Worm (Caenorhabditis elegans): ENCODE measurements around the gene pgp-7.

The pgp-7 gene

DNA sequence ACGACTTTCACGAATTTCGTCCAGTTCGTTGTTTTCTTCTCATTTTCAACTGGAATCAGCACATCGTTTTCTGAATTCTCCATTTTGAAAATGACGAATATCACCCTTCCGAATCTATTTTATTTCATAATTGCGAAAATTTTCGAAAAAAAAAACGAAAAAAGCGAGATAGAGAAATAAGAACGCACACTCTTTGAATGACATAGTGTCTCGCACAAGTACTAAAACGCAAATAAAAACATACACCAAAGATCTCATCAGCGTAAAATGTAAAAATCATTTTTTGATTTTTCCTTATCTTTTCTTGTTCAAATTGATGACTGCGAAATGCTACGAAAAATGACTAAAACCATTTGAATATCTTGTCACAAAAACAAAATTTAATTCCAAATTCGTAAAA lies 5.7 kb downstream of the pgp-7 start, which contains the start of gene pgp-8:
TSS of gene pgp-8 (minus strand) at position 101 of the 400 bp plus-strand sequence.
- no peak for TF ChIP-seq snpc-4 (tag; optimal IDR thresholded peaks at IDR 0.05)
- TF ChIP-seq R02D3.7 (tag; optimal IDR thresholded peaks at IDR 0.05): no peak
- TF ChIP-seq ztf-4 (tag; optimal IDR thresholded peaks at IDR 0.05): no peak
- TF ChIP-seq lsy-12 (tag; optimal IDR thresholded peaks at IDR 0.05): no peak
- TF ChIP-seq unc-62 (GFP tag; optimal IDR thresholded peaks at IDR 0.05): no peak

ce11 chrX:10862582-10862981 lies 7.5 kb downstream of the pgp-7 start:
- TF ChIP-seq nhr-28 (tag; optimal IDR thresholded peaks at IDR 0.05): no peak
- no peak for TF ChIP-seq fkh-2 (tag; optimal IDR thresholded peaks at IDR 0.05)

DNA sequence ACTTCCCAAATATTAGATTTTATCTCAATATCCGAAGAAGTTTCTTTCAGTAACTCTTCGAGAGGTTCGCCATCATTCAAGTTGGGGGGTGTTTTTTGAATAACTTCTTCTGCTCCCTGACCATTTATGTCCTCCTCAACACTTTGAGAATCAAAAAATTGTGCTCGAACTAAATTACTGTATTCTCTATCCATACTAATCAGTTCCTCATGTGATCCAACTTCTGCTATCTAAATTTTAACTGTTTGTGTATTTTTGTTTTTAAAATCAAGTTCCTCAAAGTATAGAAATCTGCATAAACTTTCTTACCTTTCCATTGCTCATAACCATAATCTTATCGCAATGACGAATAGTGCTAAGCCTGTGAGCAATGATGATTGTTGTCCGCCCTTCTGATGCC lies 8.4 kb downstream of the pgp-7 start:
- TF ChIP-seq lin-15B (tag; optimal IDR thresholded peaks at IDR 0.05): no peak
- TF ChIP-seq tbx-2 (tag; optimal IDR thresholded peaks at IDR 0.05): no peak
- TF ChIP-seq eor-1 (tag; optimal IDR thresholded peaks at IDR 0.05): no peak
- no peak for TF ChIP-seq nhr-28 (tag; optimal IDR thresholded peaks at IDR 0.05)
- no peak for TF ChIP-seq ZK546.5 (tag; optimal IDR thresholded peaks at IDR 0.05)
- no peak for TF ChIP-seq fkh-2 (tag; optimal IDR thresholded peaks at IDR 0.05)
- TF ChIP-seq lin-39 (tag; optimal IDR thresholded peaks at IDR 0.05): no peak
- no peak for TF ChIP-seq nhr-11 (tag; optimal IDR thresholded peaks at IDR 0.05)

DNA sequence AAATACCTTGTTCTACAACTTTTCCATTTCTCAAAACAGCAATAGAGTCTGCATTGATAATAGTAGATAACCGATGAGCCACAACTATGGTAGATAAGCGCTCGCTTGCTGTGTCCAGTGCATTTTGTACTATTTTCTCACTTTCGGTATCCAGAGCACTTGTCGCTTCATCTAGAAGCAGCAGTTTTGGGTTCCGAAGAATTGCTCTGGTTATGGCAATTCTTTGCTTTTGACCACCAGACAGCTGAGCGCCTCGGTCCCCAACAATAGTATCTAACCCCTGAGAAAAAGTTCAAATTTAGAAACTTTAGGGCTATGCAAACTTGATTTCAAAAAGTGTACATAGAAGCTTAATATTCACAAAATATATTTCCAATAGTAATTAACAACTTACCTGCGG lies 10.4 kb downstream of the pgp-7 start:
- TF ChIP-seq jun-1 (tag; optimal IDR thresholded peaks at IDR 0.05) (no peak), nhr-12 (tag; optimal IDR thresholded peaks at IDR 0.05) (no peak), pqm-1 (tag; optimal IDR thresholded peaks at IDR 0.05) (no peak), egl-5 (tag; optimal IDR thresholded peaks at IDR 0.05) (no peak), mdl-1 (tag; optimal IDR thresholded peaks at IDR 0.05) (no peak), ceh-16 (tag; optimal IDR thresholded peaks at IDR 0.05) (no peak), ceh-82 (tag; optimal IDR thresholded peaks at IDR 0.05) (no peak), tbx-2 (tag; optimal IDR thresholded peaks at IDR 0.05) (no peak), snpc-4 (tag; optimal IDR thresholded peaks at IDR 0.05) (no peak), lsy-12 (tag; optimal IDR thresholded peaks at IDR 0.05) (no peak), ceh-9 (tag; optimal IDR thresholded peaks at IDR 0.05) (no peak), skn-1 (tag; optimal IDR thresholded peaks at IDR 0.05) (no peak), nfya-1 (tag; optimal IDR thresholded peaks at IDR 0.05; ENCODE audit: insufficient read depth) (no peak), mml-1 (tag; optimal IDR thresholded peaks at IDR 0.05) (no peak)

- TF ChIP-seq nhr-76 (tag; optimal IDR thresholded peaks at IDR 0.05): no peak
- no peak for TF ChIP-seq jun-1 (tag; optimal IDR thresholded peaks at IDR 0.05)
- TF ChIP-seq egl-27 (tag; optimal IDR thresholded peaks at IDR 0.05): no peak
- no peak for TF ChIP-seq fkh-2 (tag; optimal IDR thresholded peaks at IDR 0.05)
- TF ChIP-seq aly-2 (tag; optimal IDR thresholded peaks at IDR 0.05): no peak
- no peak for TF ChIP-seq daf-12 (tag; optimal IDR thresholded peaks at IDR 0.05)
- TF ChIP-seq ceh-28 (tag; optimal IDR thresholded peaks at IDR 0.05): no peak
- no peak for TF ChIP-seq elt-1 (tag; optimal IDR thresholded peaks at IDR 0.05)
- TF ChIP-seq pha-4 (tag; optimal IDR thresholded peaks at IDR 0.05): no peak
- TF ChIP-seq ceh-9 (tag; optimal IDR thresholded peaks at IDR 0.05): no peak
- no peak for TF ChIP-seq mdl-1 (tag; optimal IDR thresholded peaks at IDR 0.05)
- TF ChIP-seq hmg-11 (tag; optimal IDR thresholded peaks at IDR 0.05): no peak
- TF ChIP-seq unc-39 (tag; optimal IDR thresholded peaks at IDR 0.05): no peak
These were observed 10.8 kb downstream of the pgp-7 start, which contains the start of gene pgp-5 for ce11 chrX:10859211-10859610. pgp-5 (minus strand) TSS chrX:10859297.

DNA sequence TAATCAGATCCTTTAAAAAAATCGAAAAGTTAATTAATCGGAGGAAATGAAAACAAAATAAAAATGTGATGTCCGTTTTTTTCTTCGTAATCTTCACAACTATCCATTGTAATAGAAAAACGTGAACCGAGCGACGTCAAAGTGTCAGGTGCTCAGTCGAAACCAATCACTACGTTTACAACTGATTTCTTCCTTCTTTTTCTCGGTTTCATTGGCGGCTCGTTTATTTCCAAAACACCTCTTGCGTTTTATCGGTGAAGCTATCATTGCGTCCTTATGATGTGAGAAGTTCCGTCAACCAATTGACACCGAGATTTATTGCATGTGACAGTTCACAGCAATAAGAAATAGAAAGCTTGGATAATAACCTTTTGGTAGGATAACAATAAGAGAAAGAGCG lies 16.8 kb downstream of the pgp-7 start:
- peak; percentile 48 for TF ChIP-seq lin-39 (tag; optimal IDR thresholded peaks at IDR 0.05)
- peak; percentile 69 for TF ChIP-seq egl-5 (tag; optimal IDR thresholded peaks at IDR 0.05)
- TF ChIP-seq nfya-1 (tag; optimal IDR thresholded peaks at IDR 0.05; ENCODE audit: insufficient read depth): peak; percentile 83
- no peak for TF ChIP-seq eor-1 (tag; optimal IDR thresholded peaks at IDR 0.05)
